Worm (Caenorhabditis elegans): ENCODE data around the gene ugt-53.

Gene ugt-53

DNA sequence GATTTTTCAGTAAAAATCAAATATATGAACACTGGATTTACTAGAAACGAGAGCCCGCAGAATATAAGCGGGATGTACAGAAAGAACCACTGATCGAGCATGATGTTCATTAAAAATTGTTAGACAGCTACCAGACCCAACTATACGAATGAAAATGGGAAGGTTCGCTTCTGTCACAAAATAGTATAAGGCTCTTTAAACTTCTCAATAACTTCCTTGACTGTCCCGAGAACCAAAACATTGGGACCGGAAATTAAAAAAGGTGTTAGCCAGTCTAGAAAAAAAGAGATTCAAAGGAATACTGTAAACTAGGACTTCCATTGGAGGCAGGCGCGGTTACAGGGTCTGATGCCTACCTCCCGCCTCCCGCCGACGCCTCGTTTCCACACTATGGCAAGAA lies 8.7 kb downstream of the ugt-53 start, which contains the start of gene srj-55:
Gene srj-55 (minus strand): TSS at position 101 of the 400 bp plus-strand sequence.
- no peak for TF ChIP-seq nhr-28 (tag; optimal IDR thresholded peaks at IDR 0.05)
- TF ChIP-seq cnd-1 (tag; optimal IDR thresholded peaks at IDR 0.05), result no peak
- TF ChIP-seq drap-1 (GFP tag; optimal IDR thresholded peaks at IDR 0.05), result no peak
- TF ChIP-seq elt-3 (tag; optimal IDR thresholded peaks at IDR 0.05), result no peak
- no peak for TF ChIP-seq ceh-43 (GFP tag; optimal IDR thresholded peaks at IDR 0.05)

ce11 chrV:2859738-2860137 lies 10.6 kb downstream of the ugt-53 start, which contains the start of gene srj-54:
TSS of gene srj-54 (minus strand) at chrV:2859838.
- TF ChIP-seq M03D4.4 (tag; optimal IDR thresholded peaks at IDR 0.05) (no peak), lsy-2 (tag; optimal IDR thresholded peaks at IDR 0.05) (no peak), mep-1 (tag; optimal IDR thresholded peaks at IDR 0.05) (no peak), nhr-76 (tag; optimal IDR thresholded peaks at IDR 0.05) (no peak), bed-3 (GFP tag; optimal IDR thresholded peaks at IDR 0.05) (no peak), lin-32 (GFP tag; optimal IDR thresholded peaks at IDR 0.05) (no peak), zip-8 (tag; optimal IDR thresholded peaks at IDR 0.05) (no peak), mab-5 (tag; optimal IDR thresholded peaks at IDR 0.05) (no peak), mls-2 (tag; optimal IDR thresholded peaks at IDR 0.05) (no peak), unc-62 (GFP tag; optimal IDR thresholded peaks at IDR 0.05) (no peak), nhr-2 (tag; optimal IDR thresholded peaks at IDR 0.05) (no peak), ceh-39 (tag; optimal IDR thresholded peaks at IDR 0.05) (no peak), ztf-11 (tag; optimal IDR thresholded peaks at IDR 0.05) (no peak), tbx-8 (GFP tag; optimal IDR thresholded peaks at IDR 0.05) (no peak), snpc-4 (tag; optimal IDR thresholded peaks at IDR 0.05) (no peak)

- no peak for TF ChIP-seq bed-3 (GFP tag; optimal IDR thresholded peaks at IDR 0.05)
- no peak for TF ChIP-seq lin-13 (tag; optimal IDR thresholded peaks at IDR 0.05)
- no peak for TF ChIP-seq elt-3 (tag; optimal IDR thresholded peaks at IDR 0.05)
- no peak for TF ChIP-seq tbx-8 (GFP tag; optimal IDR thresholded peaks at IDR 0.05)
- no peak for TF ChIP-seq drap-1 (GFP tag; optimal IDR thresholded peaks at IDR 0.05)
- no peak for TF ChIP-seq cnd-1 (tag; optimal IDR thresholded peaks at IDR 0.05)
- no peak for TF ChIP-seq ham-2 (GFP tag; optimal IDR thresholded peaks at IDR 0.05)
- TF ChIP-seq mls-2 (tag; optimal IDR thresholded peaks at IDR 0.05), result no peak
- no peak for TF ChIP-seq nhr-237 (tag; optimal IDR thresholded peaks at IDR 0.05)
Measured at ce11 chrV:2861505-2861904, 12.4 kb downstream of the ugt-53 start, which contains the start of gene srh-270. TSS of gene srh-270 (minus strand) at chrV:2861605.

DNA sequence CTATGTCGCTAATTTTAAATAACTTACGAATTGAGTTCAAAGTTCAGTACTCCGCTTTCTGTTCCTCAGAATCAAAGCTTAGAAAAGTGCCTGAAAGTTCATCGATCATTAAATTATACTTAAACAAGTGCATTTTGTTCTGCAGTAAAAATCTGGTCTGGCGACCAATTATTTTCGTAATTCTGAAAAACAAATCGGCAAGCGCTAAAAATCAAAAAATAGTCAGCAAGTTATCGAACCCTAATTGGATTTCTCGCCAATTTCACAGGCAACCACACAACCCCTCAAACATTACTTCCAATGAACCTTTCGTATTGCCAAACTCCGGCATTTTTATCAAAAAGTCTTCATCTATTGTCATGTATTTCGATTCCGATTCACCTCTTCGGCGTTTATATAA lies 13.9 kb downstream of the ugt-53 start, which contains the start of gene srh-272:
Gene srh-272 (plus strand): TSS at position 301 of the 400 bp plus-strand sequence.
- TF ChIP-seq snpc-4 (tag; optimal IDR thresholded peaks at IDR 0.05), result no peak
- no peak for TF ChIP-seq bed-3 (GFP tag; optimal IDR thresholded peaks at IDR 0.05)
- no peak for TF ChIP-seq ztf-11 (tag; optimal IDR thresholded peaks at IDR 0.05)
- TF ChIP-seq tbx-8 (GFP tag; optimal IDR thresholded peaks at IDR 0.05), result no peak
- TF ChIP-seq ceh-39 (tag; optimal IDR thresholded peaks at IDR 0.05), result no peak
- TF ChIP-seq ceh-43 (GFP tag; optimal IDR thresholded peaks at IDR 0.05), result no peak
- TF ChIP-seq lin-13 (tag; optimal IDR thresholded peaks at IDR 0.05), result no peak
- TF ChIP-seq nhr-76 (tag; optimal IDR thresholded peaks at IDR 0.05), result no peak

- TF ChIP-seq elt-3 (tag; optimal IDR thresholded peaks at IDR 0.05) (no peak), snpc-4 (tag; optimal IDR thresholded peaks at IDR 0.05) (no peak), ham-2 (GFP tag; optimal IDR thresholded peaks at IDR 0.05) (no peak), lin-32 (GFP tag; optimal IDR thresholded peaks at IDR 0.05) (no peak), blmp-1 (tag; optimal IDR thresholded peaks at IDR 0.05) (no peak), M03D4.4 (tag; optimal IDR thresholded peaks at IDR 0.05) (no peak), pha-4 (tag; optimal IDR thresholded peaks at IDR 0.05) (no peak), ces-1 (GFP tag; optimal IDR thresholded peaks at IDR 0.05) (no peak), flh-1 (GFP tag; optimal IDR thresholded peaks at IDR 0.05) (no peak), unc-39 (tag; optimal IDR thresholded peaks at IDR 0.05) (no peak), ceh-83 (GFP tag; optimal IDR thresholded peaks at IDR 0.05) (no peak), elt-1 (tag; optimal IDR thresholded peaks at IDR 0.05; ENCODE audit: borderline replicate concordance, insufficient read depth) (no peak), ztf-11 (tag; optimal IDR thresholded peaks at IDR 0.05) (no peak), tbx-8 (GFP tag; optimal IDR thresholded peaks at IDR 0.05) (no peak)
Measured at ce11 chrV:2864899-2865298, 15.8 kb downstream of the ugt-53 start, which contains the start of gene srh-240. TSS of gene srh-240 (plus strand) at chrV:2865199.

- TF ChIP-seq nhr-2 (tag; optimal IDR thresholded peaks at IDR 0.05) (no peak), mls-2 (tag; optimal IDR thresholded peaks at IDR 0.05) (no peak)
Measured at ce11 chrV:2869503-2869902, 20.4 kb downstream of the ugt-53 start, which contains the start of gene srh-241. TSS of gene srh-241 (minus strand) at chrV:2869603.

Measured in whole organism, mixed stage, embryonic.